Worm (Caenorhabditis elegans): ENCODE data around the gene dot-1.4.
"Not testable (repeated sequence)": the region's sequence is repeated elsewhere in the genome, so short reads cannot be mapped to it uniquely, and the experiment has no call there.

Gene dot-1.4

DNA sequence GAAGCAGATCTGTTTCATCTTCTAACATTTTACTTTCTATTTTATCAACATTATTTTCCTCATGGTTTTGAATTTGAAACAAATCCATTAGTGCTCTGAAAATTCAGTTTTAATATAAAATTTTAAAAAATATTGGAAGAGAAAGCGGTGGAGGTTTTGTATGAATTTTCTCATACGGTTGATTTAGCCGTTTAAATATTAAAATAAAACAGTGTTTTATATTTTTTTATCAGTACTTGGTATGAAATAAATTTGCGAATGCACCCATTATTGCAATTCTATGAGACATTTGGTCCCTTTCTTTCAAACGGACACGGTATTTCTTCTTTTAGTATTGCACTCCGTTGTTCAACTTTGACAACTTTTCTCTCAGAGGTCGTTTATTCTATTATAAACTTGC lies at the start of gene dot-1.4:
TSS of gene dot-1.4 (minus strand) at position 101 of the 400 bp plus-strand sequence.
- TF ChIP-seq him-1 (tag; optimal IDR thresholded peaks at IDR 0.05) (no peak), W03F9.2 (tag; optimal IDR thresholded peaks at IDR 0.05) (no peak), dao-5 (tag; optimal IDR thresholded peaks at IDR 0.05) (no peak)

- TF ChIP-seq dao-5 (tag; optimal IDR thresholded peaks at IDR 0.05) (no peak), W03F9.2 (tag; optimal IDR thresholded peaks at IDR 0.05) (no peak), him-1 (tag; optimal IDR thresholded peaks at IDR 0.05) (no peak)
Measured at ce11 chrX:11974629-11975085, 43.2 kb upstream of the dot-1.4 start, which contains the start of gene set-6. Gene set-6, minus strand, starts transcription at chrX:11974679.

ce11 chrX:11971323-11971722 lies 39.9 kb upstream of the dot-1.4 start:
- no peak for TF ChIP-seq him-1 (tag; optimal IDR thresholded peaks at IDR 0.05)

ce11 chrX:11969554-11969953 lies 38.1 kb upstream of the dot-1.4 start:
- no peak for TF ChIP-seq W03F9.2 (tag; optimal IDR thresholded peaks at IDR 0.05)
- TF ChIP-seq dao-5 (tag; optimal IDR thresholded peaks at IDR 0.05) = no peak
- TF ChIP-seq him-1 (tag; optimal IDR thresholded peaks at IDR 0.05) = no peak

ce11 chrX:11969085-11969484 lies 37.6 kb upstream of the dot-1.4 start:
- no peak for TF ChIP-seq W03F9.2 (tag; optimal IDR thresholded peaks at IDR 0.05)
- TF ChIP-seq him-1 (tag; optimal IDR thresholded peaks at IDR 0.05) = no peak
- no peak for TF ChIP-seq dao-5 (tag; optimal IDR thresholded peaks at IDR 0.05)

DNA sequence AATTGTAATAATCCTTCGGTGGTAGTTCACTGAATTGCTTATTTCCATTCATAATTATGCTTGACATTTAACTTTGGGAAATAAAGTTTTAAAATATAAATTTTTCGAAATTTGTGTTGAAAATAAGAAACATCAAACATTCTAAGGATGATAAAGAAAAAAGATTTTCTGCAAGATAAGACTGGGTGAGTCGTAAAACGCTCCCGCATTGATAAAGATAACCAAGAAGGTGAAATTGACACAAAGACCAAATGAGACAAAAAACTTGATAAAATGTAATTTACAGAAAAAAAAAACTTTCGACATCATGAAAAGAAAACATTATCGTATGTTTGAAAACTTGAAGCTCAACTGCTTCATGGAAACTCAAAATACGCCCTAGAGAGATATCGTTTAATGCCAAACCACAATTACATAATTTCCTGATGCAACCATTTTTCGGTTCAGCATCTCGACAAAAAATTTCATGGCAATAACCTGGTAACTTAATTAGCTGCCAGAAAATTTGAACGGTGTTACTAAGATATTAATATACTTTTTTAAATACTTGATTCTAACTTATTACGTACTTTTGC lies 36.7 kb upstream of the dot-1.4 start:
- no peak for TF ChIP-seq W03F9.2 (tag; optimal IDR thresholded peaks at IDR 0.05)
- TF ChIP-seq him-1 (tag; optimal IDR thresholded peaks at IDR 0.05) = no peak
- no peak for TF ChIP-seq dao-5 (tag; optimal IDR thresholded peaks at IDR 0.05)

ce11 chrX:11967034-11967433 lies 35.6 kb upstream of the dot-1.4 start:
- TF ChIP-seq dao-5 (tag; optimal IDR thresholded peaks at IDR 0.05) (no peak), him-1 (tag; optimal IDR thresholded peaks at IDR 0.05) (no peak), W03F9.2 (tag; optimal IDR thresholded peaks at IDR 0.05) (no peak)

DNA sequence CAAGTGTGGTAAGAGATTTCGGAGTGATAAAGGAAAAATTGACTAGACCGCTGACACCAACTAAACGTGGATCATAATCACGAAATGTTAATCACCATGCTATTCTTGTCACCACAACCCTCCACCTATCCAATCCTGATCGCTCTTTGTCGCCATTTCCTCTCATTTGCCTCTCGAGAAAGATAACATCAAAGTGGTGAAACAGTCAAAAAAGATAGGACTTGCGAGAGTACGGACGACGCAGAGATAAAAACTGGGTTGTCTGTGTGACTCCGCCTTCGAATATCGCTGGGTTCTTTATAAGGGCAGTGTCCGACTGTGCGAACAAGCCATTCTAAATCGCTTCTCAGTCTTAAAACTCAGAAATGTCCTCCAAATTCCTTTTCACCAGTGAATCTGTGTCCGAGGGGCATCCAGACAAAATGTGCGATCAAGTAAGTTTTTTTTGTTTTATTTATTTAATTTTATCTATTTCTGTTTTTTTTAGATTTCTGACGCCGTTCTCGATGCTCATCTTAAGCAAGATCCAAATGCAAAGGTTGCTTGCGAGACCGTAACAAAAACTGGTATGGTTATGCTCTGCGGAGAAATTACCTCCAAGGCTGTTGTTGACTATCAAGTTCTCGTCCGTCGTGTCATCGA lies 34.3 kb upstream of the dot-1.4 start, which contains the start of gene sams-1:
TSS of gene sams-1 (plus strand) at position 300 of the 642 bp plus-strand sequence.
- TF ChIP-seq dao-5 (tag; optimal IDR thresholded peaks at IDR 0.05) (no peak), him-1 (tag; optimal IDR thresholded peaks at IDR 0.05) (no peak), W03F9.2 (tag; optimal IDR thresholded peaks at IDR 0.05) (no peak)

- TF ChIP-seq W03F9.2 (tag; optimal IDR thresholded peaks at IDR 0.05) (no peak), dao-5 (tag; optimal IDR thresholded peaks at IDR 0.05) (no peak), him-1 (tag; optimal IDR thresholded peaks at IDR 0.05) (no peak)
Measured at ce11 chrX:11965163-11965562, 33.7 kb upstream of the dot-1.4 start.

- TF ChIP-seq him-1 (tag; optimal IDR thresholded peaks at IDR 0.05) (no peak), dao-5 (tag; optimal IDR thresholded peaks at IDR 0.05) (no peak), W03F9.2 (tag; optimal IDR thresholded peaks at IDR 0.05) (no peak)
Measured at ce11 chrX:11964555-11964954, 33.1 kb upstream of the dot-1.4 start.

- TF ChIP-seq dao-5 (tag; optimal IDR thresholded peaks at IDR 0.05) (no peak), W03F9.2 (tag; optimal IDR thresholded peaks at IDR 0.05) (no peak), him-1 (tag; optimal IDR thresholded peaks at IDR 0.05) (no peak)
Measured at ce11 chrX:11963659-11964058, 32.2 kb upstream of the dot-1.4 start.

- TF ChIP-seq dao-5 (tag; optimal IDR thresholded peaks at IDR 0.05) (no peak), W03F9.2 (tag; optimal IDR thresholded peaks at IDR 0.05) (no peak), him-1 (tag; optimal IDR thresholded peaks at IDR 0.05) (no peak)
Measured at ce11 chrX:11962050-11962788, 30.8 kb upstream of the dot-1.4 start.

DNA sequence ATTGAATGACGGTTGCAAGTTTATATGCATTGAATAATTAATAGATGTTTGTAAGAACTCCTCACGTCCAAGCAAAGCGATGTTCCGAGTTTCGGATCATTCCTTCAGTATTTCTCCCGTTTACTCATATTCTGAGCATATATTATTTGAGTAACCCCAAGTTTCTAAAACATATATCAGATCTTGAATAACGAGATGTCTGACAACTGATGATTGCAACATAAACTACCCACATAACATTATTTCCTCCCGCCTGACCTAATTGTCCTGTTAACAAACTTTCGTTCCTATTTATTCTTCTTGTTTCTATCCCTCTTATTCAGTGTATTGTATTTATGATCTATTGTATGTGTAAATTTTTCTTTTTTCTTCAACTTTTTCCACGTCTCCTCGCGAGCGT lies 29.6 kb upstream of the dot-1.4 start, which contains the start of gene C49F5.13:
TSS of gene C49F5.13 (plus strand) at position 301 of the 400 bp plus-strand sequence.
- not testable (repeated sequence) for TF ChIP-seq dao-5, W03F9.2, him-1 (tag; optimal IDR thresholded peaks at IDR 0.05)

ce11 chrX:11959838-11960237 lies 28.4 kb upstream of the dot-1.4 start, which contains the start of gene C49F5.8:
Gene C49F5.8, plus strand, starts transcription at chrX:11960138.
- no peak for TF ChIP-seq W03F9.2 (tag; optimal IDR thresholded peaks at IDR 0.05)
- no peak for TF ChIP-seq dao-5 (tag; optimal IDR thresholded peaks at IDR 0.05)
- no peak for TF ChIP-seq him-1 (tag; optimal IDR thresholded peaks at IDR 0.05)
